Worm (Caenorhabditis elegans) whole organism, L4 larva: ENCODE data around the gene imph-1.

Experiments used
- aly-2 ChIP-seq: sonication (generic microtip); optimal IDR thresholded peaks from 2 replicates; lab custom pipeline; 2018; ENCODE audit warnings: missing biosample characterization, missing genetic modification characterization
- snpc-1.2 ChIP-seq: fragments of 200-800 bp; sonication (Bioruptor generic); IDR thresholded peaks from 2 replicates; pipeline ENCODE4 v1.3.6; 2022; ENCODE audit warnings: missing genetic modification reagents, missing genetic modification characterization, missing compliant biosample characterization

DNA sequence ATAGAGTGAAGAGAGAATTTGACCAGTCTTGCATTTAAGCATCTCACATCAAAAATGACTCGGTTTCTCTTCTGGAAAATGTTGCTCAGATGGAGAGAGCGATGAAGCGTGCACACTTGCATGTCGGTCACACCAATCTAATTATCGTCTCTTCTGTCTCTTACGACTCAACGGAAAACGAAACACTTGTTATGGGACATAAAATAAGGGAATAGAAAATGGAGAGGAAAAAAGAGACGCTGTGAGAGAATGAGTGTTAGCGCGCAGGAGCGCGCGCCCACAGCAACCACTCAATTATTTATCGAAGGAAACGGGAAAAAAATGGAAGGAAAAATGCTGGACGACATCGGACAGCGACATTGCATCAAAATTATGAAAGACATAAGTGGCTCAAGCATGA, 47.7 kb upstream of the imph-1 start:
- no peak for TF ChIP-seq snpc-1.2 (GFP tag; lab: Robert Waterston, UW)
- TF ChIP-seq aly-2 (tag; lab: Kevin White, UChicago) = no peak
